Fruit fly (Drosophila melanogaster): ENCODE results near the gene Ask1.

Ask1 gene

dm6 chr3R:19932169-19932568 is 52.6 kb downstream of the Ask1 start:
- TF ChIP-seq EcR (GFP tag; optimal IDR thresholded peaks at IDR 0.05): no peak
- no peak for TF ChIP-seq CG8478 (optimal IDR thresholded peaks at IDR 0.05)
- no peak for TF ChIP-seq usp (GFP tag; optimal IDR thresholded peaks at IDR 0.05)
- TF ChIP-seq pan (optimal IDR thresholded peaks at IDR 0.05): no peak
- TF ChIP-seq psq (optimal IDR thresholded peaks at IDR 0.05): no peak
- TF ChIP-seq Dll (optimal IDR thresholded peaks at IDR 0.05): no peak

DNA sequence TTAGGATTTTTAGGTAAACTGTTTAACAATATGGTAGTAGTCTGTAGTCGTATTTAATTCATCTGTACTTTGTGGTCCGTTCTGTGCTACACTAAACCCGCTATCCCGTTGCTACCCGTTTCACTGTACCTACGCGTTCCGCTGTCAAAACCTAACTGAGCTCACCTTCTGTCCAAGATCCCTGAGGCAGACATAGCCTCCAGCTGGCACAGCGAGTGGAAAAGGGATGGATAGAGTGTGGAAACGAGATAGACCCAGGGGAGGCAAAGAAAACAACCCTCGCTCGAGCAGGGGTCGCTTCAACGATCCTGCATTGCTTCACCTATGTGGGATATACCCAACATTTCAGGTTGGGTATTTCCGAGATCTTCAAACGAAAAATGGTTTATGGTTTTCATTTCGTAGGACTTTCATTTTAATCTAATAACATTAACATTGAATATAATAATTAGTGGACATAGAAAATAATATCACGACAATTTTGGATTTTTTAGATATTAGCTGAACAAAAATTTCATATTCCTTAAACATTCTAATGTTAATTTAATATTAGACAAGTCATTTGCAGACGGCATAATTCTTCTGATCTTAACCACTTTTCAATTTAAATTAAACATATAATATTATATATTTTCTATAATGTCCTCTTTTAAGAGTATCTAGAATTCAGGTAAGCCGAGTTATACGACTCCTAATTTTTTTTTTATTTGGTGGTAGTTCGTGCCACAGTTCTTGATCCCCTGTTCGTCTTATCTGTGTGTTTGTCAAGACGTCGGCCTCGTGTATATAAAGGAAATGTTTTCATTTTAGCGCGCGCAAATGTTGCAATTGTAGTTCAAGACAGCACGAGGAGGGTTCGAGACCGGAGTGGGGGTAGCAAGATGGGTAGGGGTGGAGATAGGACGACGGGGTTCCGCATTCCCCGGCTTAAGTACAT is 55.6 kb downstream of the Ask1 start, which contains the start of gene mira:
Gene mira (minus strand): TSS at position 281 of the 937 bp plus-strand sequence.
- TF ChIP-seq pan (optimal IDR thresholded peaks at IDR 0.05) (no peak), Dll (optimal IDR thresholded peaks at IDR 0.05) (no peak), CG8478 (optimal IDR thresholded peaks at IDR 0.05) (no peak), usp (GFP tag; optimal IDR thresholded peaks at IDR 0.05) (no peak), EcR (GFP tag; optimal IDR thresholded peaks at IDR 0.05) (no peak), psq (optimal IDR thresholded peaks at IDR 0.05) (no peak)

Data from whole organism.